Worm (Caenorhabditis elegans) whole organism, young adult: Measurements from ENCODE around the gene T07A5.7.

Experiments
- F23B12.7 ChIP-seq: sonication (generic microtip); optimal IDR thresholded peaks from 2 replicates; lab custom pipeline; 2017; ENCODE audit warnings: missing genetic modification characterization, mild to moderate bottlenecking, missing compliant biosample characterization, antibody characterized with exemption, moderate library complexity; ENCODE audit not compliant: insufficient read depth
- F55B11.4 ChIP-seq: sonication (generic microtip); optimal IDR thresholded peaks from 2 replicates; lab custom pipeline; 2016; ENCODE audit warnings: missing compliant biosample characterization, missing genetic modification characterization, borderline replicate concordance; ENCODE audit not compliant: insufficient read depth
- ama-1 ChIP-seq, 3 experiments: fragments of 150-350 bp in 1 of 3; sonication (generic microtip) in 2 of 3; optimal IDR thresholded peaks; 2 replicates each; lab custom pipeline; 2014 to 2018; ENCODE audit warnings: missing biosample characterization in 2 of 3, missing genetic modification characterization in 2 of 3, missing genetic modification reagents in 2 of 3
- ccch-3 ChIP-seq: fragments of 200-800 bp; sonication (Bioruptor generic); optimal IDR thresholded peaks from 2 replicates; lab custom pipeline; 2018; ENCODE audit warnings: mild to moderate bottlenecking, missing genetic modification characterization, missing compliant biosample characterization
- cebp-1 ChIP-seq, 2 experiments: fragments of 200-800 bp in 1 of 2; sonication (Bioruptor generic) in 1 of 2; sonication (generic microtip) in 1 of 2; IDR thresholded peaks in 1 of 2; optimal IDR thresholded peaks in 1 of 2; 2 replicates each; pipeline versions ENCODE4 v1.3.6 to Lab custom; 2017 to 2022; ENCODE audit warnings: missing compliant biosample characterization in 2 of 2, missing genetic modification characterization in 2 of 2, mild to moderate bottlenecking in 1 of 2, missing genetic modification reagents in 1 of 2, moderate library complexity in 1 of 2
- dpl-1 ChIP-seq: fragments of 150-350 bp; optimal IDR thresholded peaks from 2 replicates; lab custom pipeline; 2014; ENCODE audit warnings: missing biosample characterization, missing genetic modification reagents, missing genetic modification characterization
- ets-4 ChIP-seq: fragments of 200-800 bp; sonication (Bioruptor generic); optimal IDR thresholded peaks from 2 replicates; lab custom pipeline; 2018; ENCODE audit warnings: mild to moderate bottlenecking, missing genetic modification characterization, missing compliant biosample characterization
- hlh-12 ChIP-seq: sonication (generic microtip); optimal IDR thresholded peaks from 2 replicates; lab custom pipeline; 2016; ENCODE audit warnings: missing genetic modification characterization, missing compliant biosample characterization
- let-526 ChIP-seq: fragments of 200-800 bp; sonication (Bioruptor generic); IDR thresholded peaks from 2 replicates; pipeline ENCODE4 v1.3.6; 2022; ENCODE audit warnings: missing genetic modification reagents, missing genetic modification characterization, missing compliant biosample characterization
- sea-2 ChIP-seq: fragments of 200-800 bp; sonication (Bioruptor generic); IDR thresholded peaks from 2 replicates; pipeline ENCODE4 v1.3.6; 2022; ENCODE audit warnings: missing genetic modification characterization, missing compliant biosample characterization
- ztf-22 ChIP-seq: fragments of 200-800 bp; sonication (Bioruptor generic); optimal IDR thresholded peaks from 2 replicates; lab custom pipeline; 2018; ENCODE audit warnings: mild to moderate bottlenecking, missing genetic modification characterization, moderate library complexity, missing compliant biosample characterization

DNA sequence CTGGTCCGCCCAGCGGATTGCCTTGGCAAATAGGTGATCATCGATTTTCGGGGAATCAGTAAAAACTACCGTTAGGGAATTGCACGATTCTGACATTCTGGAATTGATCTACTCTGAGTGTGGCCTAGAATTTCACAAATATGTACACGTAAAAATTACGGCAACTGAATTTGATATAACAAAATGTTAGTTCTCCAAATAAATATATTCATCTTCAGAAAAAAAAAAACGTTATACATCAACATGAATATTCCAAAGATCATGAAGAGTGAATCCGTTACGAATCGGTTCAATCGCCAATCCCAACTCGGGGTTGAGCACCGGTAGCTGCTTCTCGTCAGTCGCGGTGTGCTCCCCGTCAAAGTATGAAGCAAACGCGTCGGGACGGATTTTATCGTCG, 52.3 kb downstream of the T07A5.7 start, which contains the start of gene rip-1:
- TF ChIP-seq let-526 (GFP tag; lab: Robert Waterston, UW) (no peak), ets-4 (GFP tag; lab: Kevin White, UChicago) (no peak), sea-2 (GFP tag; lab: Robert Waterston, UW) (no peak), dpl-1 (GFP tag; lab: Kevin White, UChicago) (no peak), F23B12.7 (tag; lab: Kevin White, UChicago) (no peak), F55B11.4 (tag; lab: Kevin White, UChicago) (no peak), ccch-3 (no peak), hlh-12 (no peak), ztf-22 (GFP tag; lab: Kevin White, UChicago) (no peak), cebp-1 (GFP tag; IDR thresholded peaks at IDR 0.05; lab: Robert Waterston, UW) (no peak), cebp-1 (tag; optimal IDR thresholded peaks at IDR 0.05; lab: Kevin White, UChicago) (no peak), ama-1 (optimal IDR thresholded peaks at IDR 0.05; lab: Kevin White, UChicago) (no peak), ama-1 (GFP tag; optimal IDR thresholded peaks at IDR 0.05; lab: Kevin White, UChicago) (no peak)
